Worm (Caenorhabditis elegans) whole organism, young adult: ENCODE data around the gene cyp-33E3.

ENCODE experiments used
- B0336.3 ChIP-seq: fragments of 200-800 bp; sonication (Bioruptor generic); IDR thresholded peaks from 2 replicates; pipeline ENCODE4 v1.3.6; 2022; ENCODE audit warnings: missing genetic modification characterization, missing compliant biosample characterization
- F22D6.2 ChIP-seq: sonication (generic microtip); optimal IDR thresholded peaks from 2 replicates; lab custom pipeline; 2016; ENCODE audit warnings: mild to moderate bottlenecking, missing genetic modification characterization, missing compliant biosample characterization
- F33H1.4 ChIP-seq: fragments of 200-800 bp; sonication (Bioruptor generic); IDR thresholded peaks from 2 replicates; pipeline ENCODE4 v1.3.6; 2022; ENCODE audit warnings: missing genetic modification reagents, missing genetic modification characterization, missing compliant biosample characterization
- F55B11.4 ChIP-seq: sonication (generic microtip); optimal IDR thresholded peaks from 2 replicates; lab custom pipeline; 2016; ENCODE audit warnings: missing compliant biosample characterization, missing genetic modification characterization, borderline replicate concordance; ENCODE audit not compliant: insufficient read depth
- F57A8.1 ChIP-seq: fragments of 200-800 bp; sonication (Bioruptor generic); optimal IDR thresholded peaks from 2 replicates; lab custom pipeline; 2018; ENCODE audit warnings: mild to moderate bottlenecking, missing genetic modification characterization, moderate library complexity, missing compliant biosample characterization
- T07F8.4 ChIP-seq: sonication (generic microtip); optimal IDR thresholded peaks from 2 replicates; lab custom pipeline; 2016; ENCODE audit warnings: mild to moderate bottlenecking, missing genetic modification characterization, moderate library complexity, missing compliant biosample characterization
- Y53G8AR.9 ChIP-seq: fragments of 200-800 bp; sonication (Bioruptor generic); conservative IDR thresholded peaks from 2 replicates; pipeline ENCODE4 v1.3.6; 2022; ENCODE audit warnings: missing genetic modification reagents, missing genetic modification characterization, missing compliant biosample characterization
- Y56A3A.18 ChIP-seq: fragments of 200-800 bp; sonication (Bioruptor generic); IDR thresholded peaks from 2 replicates; pipeline ENCODE4 v1.3.6; 2022; ENCODE audit warnings: missing genetic modification reagents, missing genetic modification characterization, missing compliant biosample characterization
- Y67H2A.10 ChIP-seq: fragments of 200-800 bp; sonication (Bioruptor generic); conservative IDR thresholded peaks from 2 replicates; pipeline ENCODE4 v1.3.6; 2022; ENCODE audit warnings: missing genetic modification reagents, missing genetic modification characterization, missing compliant biosample characterization
- Y79H2A.3 ChIP-seq: fragments of 200-800 bp; sonication (Bioruptor generic); conservative IDR thresholded peaks from 2 replicates; pipeline ENCODE4 v1.3.6; 2022; ENCODE audit warnings: missing genetic modification reagents, missing genetic modification characterization, missing compliant biosample characterization
- ama-1 ChIP-seq, 3 experiments: fragments of 150-350 bp in 1 of 3; sonication (generic microtip) in 2 of 3; optimal IDR thresholded peaks; 2 replicates each; lab custom pipeline; 2014 to 2018; ENCODE audit warnings: missing biosample characterization in 2 of 3, missing genetic modification characterization in 2 of 3, missing genetic modification reagents in 2 of 3
- atf-7 ChIP-seq: sonication (generic microtip); optimal IDR thresholded peaks from 2 replicates; lab custom pipeline; 2017; ENCODE audit warnings: mild to moderate bottlenecking, missing genetic modification characterization, missing compliant biosample characterization
- athp-1 ChIP-seq: sonication (generic microtip); optimal IDR thresholded peaks from 2 replicates; lab custom pipeline; 2017; ENCODE audit warnings: mild to moderate bottlenecking, missing genetic modification characterization, missing compliant biosample characterization
- cebp-1 ChIP-seq, 2 experiments: fragments of 200-800 bp in 1 of 2; sonication (Bioruptor generic) in 1 of 2; sonication (generic microtip) in 1 of 2; IDR thresholded peaks in 1 of 2; optimal IDR thresholded peaks in 1 of 2; 2 replicates each; pipeline versions ENCODE4 v1.3.6 to Lab custom; 2017 to 2022; ENCODE audit warnings: missing compliant biosample characterization in 2 of 2, missing genetic modification characterization in 2 of 2, mild to moderate bottlenecking in 1 of 2, missing genetic modification reagents in 1 of 2, moderate library complexity in 1 of 2
- ceh-27 ChIP-seq: fragments of 200-800 bp; sonication (Bioruptor generic); optimal IDR thresholded peaks from 2 replicates; lab custom pipeline; 2018; ENCODE audit warnings: mild to moderate bottlenecking, missing genetic modification characterization, moderate library complexity, missing compliant biosample characterization
- die-1 ChIP-seq: sonication (generic microtip); optimal IDR thresholded peaks from 2 replicates; lab custom pipeline; 2016; ENCODE audit warnings: missing genotype, mild to moderate bottlenecking, missing genetic modification characterization, missing compliant biosample characterization
- dpff-1 ChIP-seq: sonication (generic microtip); optimal IDR thresholded peaks from 2 replicates; lab custom pipeline; 2017; ENCODE audit warnings: mild to moderate bottlenecking, missing genetic modification characterization, missing compliant biosample characterization
- efl-1 ChIP-seq: fragments of 150-350 bp; optimal IDR thresholded peaks from 2 replicates; lab custom pipeline; 2014; ENCODE audit warnings: missing biosample characterization, missing genetic modification reagents, missing genetic modification characterization
- egl-44 ChIP-seq: fragments of 200-800 bp; sonication (Bioruptor generic); IDR thresholded peaks from 2 replicates; pipeline ENCODE4 v1.3.6; 2022; ENCODE audit warnings: missing genetic modification reagents, missing genetic modification characterization, missing compliant biosample characterization
- gei-17 ChIP-seq: fragments of 200-800 bp; sonication (Bioruptor generic); optimal IDR thresholded peaks from 2 replicates; lab custom pipeline; 2018; ENCODE audit warnings: mild to moderate bottlenecking, missing genetic modification characterization, missing compliant biosample characterization
- lag-1 ChIP-seq: fragments of 200-800 bp; sonication (Bioruptor generic); IDR thresholded peaks from 2 replicates; pipeline ENCODE4 v1.3.6; 2022; ENCODE audit warnings: missing genetic modification reagents, missing genetic modification characterization, missing compliant biosample characterization
- lin-35 ChIP-seq, 3 experiments: fragments of 150-350 bp in 2 of 3; sonication (generic microtip) in 1 of 3; optimal IDR thresholded peaks; 2 replicates each; lab custom pipeline; 2014 to 2018; ENCODE audit warnings: missing biosample characterization in 3 of 3, missing genetic modification characterization in 3 of 3, missing genetic modification reagents in 3 of 3
- madf-3 ChIP-seq: fragments of 200-800 bp; sonication (Bioruptor generic); IDR thresholded peaks from 2 replicates; pipeline ENCODE4 v1.3.6; 2022; ENCODE audit warnings: missing genetic modification reagents, missing genetic modification characterization, missing compliant biosample characterization
- madf-6 ChIP-seq: fragments of 200-800 bp; sonication (Bioruptor generic); IDR thresholded peaks from 2 replicates; pipeline ENCODE4 v1.3.6; 2022; ENCODE audit warnings: missing genetic modification reagents, missing genetic modification characterization, missing compliant biosample characterization
- madf-8 ChIP-seq: fragments of 200-800 bp; sonication (Bioruptor generic); conservative IDR thresholded peaks from 2 replicates; pipeline ENCODE4 v1.3.6; 2022; ENCODE audit warnings: missing genetic modification reagents, missing genetic modification characterization, missing compliant biosample characterization
- mcd-1 ChIP-seq: fragments of 200-800 bp; sonication (Bioruptor generic); IDR thresholded peaks from 2 replicates; pipeline ENCODE4 v1.3.6; 2022; ENCODE audit warnings: missing genetic modification reagents, missing genetic modification characterization, missing compliant biosample characterization
- mxl-1 ChIP-seq: sonication (generic microtip); optimal IDR thresholded peaks from 2 replicates; lab custom pipeline; 2016; ENCODE audit warnings: missing genetic modification characterization, missing compliant biosample characterization
- nfyb-1 ChIP-seq: fragments of 200-800 bp; sonication (Bioruptor generic); IDR thresholded peaks from 2 replicates; pipeline ENCODE4 v1.3.6; 2022; ENCODE audit warnings: missing genetic modification reagents, missing genetic modification characterization, missing compliant biosample characterization
- nhr-120 ChIP-seq: fragments of 200-800 bp; sonication (Bioruptor generic); IDR thresholded peaks from 2 replicates; pipeline ENCODE4 v1.3.6; 2022; ENCODE audit warnings: missing genetic modification characterization, missing compliant biosample characterization
- nhr-80 ChIP-seq: sonication (generic microtip); optimal IDR thresholded peaks from 2 replicates; lab custom pipeline; 2016; ENCODE audit warnings: missing genetic modification characterization, missing compliant biosample characterization
- rcor-1 ChIP-seq: fragments of 200-800 bp; sonication (Bioruptor generic); IDR thresholded peaks from 2 replicates; pipeline ENCODE4 v1.3.6; 2022; ENCODE audit warnings: missing genetic modification reagents, missing genetic modification characterization, missing compliant biosample characterization
- snpc-3.4 ChIP-seq: sonication (generic microtip); optimal IDR thresholded peaks from 2 replicates; lab custom pipeline; 2017; ENCODE audit warnings: missing genetic modification characterization, mild to moderate bottlenecking, missing compliant biosample characterization, antibody characterized with exemption, moderate library complexity, missing genotype, missing genetic modification reagents
- sptf-2 ChIP-seq: fragments of 200-800 bp; sonication (Bioruptor generic); optimal IDR thresholded peaks from 2 replicates; lab custom pipeline; 2018; ENCODE audit warnings: mild to moderate bottlenecking, missing genetic modification characterization, missing compliant biosample characterization
- tlf-1 ChIP-seq: fragments of 200-800 bp; sonication (Bioruptor generic); optimal IDR thresholded peaks from 2 replicates; lab custom pipeline; 2018; ENCODE audit warnings: mild to moderate bottlenecking, missing genetic modification characterization, missing compliant biosample characterization
- unc-130 ChIP-seq: sonication (generic microtip); optimal IDR thresholded peaks from 2 replicates; lab custom pipeline; 2016; ENCODE audit warnings: missing genetic modification reagents, missing genetic modification characterization, missing compliant biosample characterization
- ztf-18 ChIP-seq: sonication (generic microtip); optimal IDR thresholded peaks from 2 replicates; lab custom pipeline; 2016; ENCODE audit warnings: missing genotype, mild to moderate bottlenecking, missing genetic modification characterization, missing compliant biosample characterization
- ztf-22 ChIP-seq: fragments of 200-800 bp; sonication (Bioruptor generic); optimal IDR thresholded peaks from 2 replicates; lab custom pipeline; 2018; ENCODE audit warnings: mild to moderate bottlenecking, missing genetic modification characterization, moderate library complexity, missing compliant biosample characterization
- ztf-26 ChIP-seq: sonication (generic microtip); optimal IDR thresholded peaks from 2 replicates; lab custom pipeline; 2017; ENCODE audit warnings: missing genetic modification characterization, missing compliant biosample characterization
- ztf-3 ChIP-seq: fragments of 200-800 bp; sonication (Bioruptor generic); optimal IDR thresholded peaks from 2 replicates; lab custom pipeline; 2018; ENCODE audit warnings: mild to moderate bottlenecking, missing genetic modification characterization, missing compliant biosample characterization
- ztf-6 ChIP-seq: fragments of 200-800 bp; sonication (Bioruptor generic); IDR thresholded peaks from 2 replicates; pipeline ENCODE4 v1.3.6; 2022; ENCODE audit warnings: missing genetic modification reagents, missing genetic modification characterization, missing compliant biosample characterization

The cyp-33E3 gene

DNA sequence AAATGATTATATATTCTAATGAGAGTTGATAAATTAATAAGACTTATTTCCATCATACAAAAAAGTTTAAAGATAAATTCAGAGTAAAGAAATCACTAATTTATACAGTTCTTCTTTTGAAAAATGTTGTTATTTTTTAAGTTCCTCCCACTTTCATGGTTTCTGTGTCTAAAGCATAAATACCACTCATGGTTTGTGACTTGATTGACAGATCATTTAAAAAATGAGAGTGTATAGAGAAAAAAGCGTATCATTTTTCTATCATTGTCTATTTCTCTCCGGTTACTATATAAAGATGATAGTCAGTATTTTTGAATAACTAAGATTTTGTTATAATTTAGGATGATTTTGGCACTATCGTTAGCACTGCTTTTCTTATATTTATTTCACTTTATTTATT, at the start of gene cyp-33E3:
TSS of gene cyp-33E3 (plus strand) at position 316 of the 400 bp plus-strand sequence.
- TF ChIP-seq nhr-80 (tag; lab: Kevin White, UChicago) (peak; percentile 57), ztf-6 (GFP tag; lab: Robert Waterston, UW) (no peak), ztf-18 (tag; lab: Kevin White, UChicago) (no peak)

DNA sequence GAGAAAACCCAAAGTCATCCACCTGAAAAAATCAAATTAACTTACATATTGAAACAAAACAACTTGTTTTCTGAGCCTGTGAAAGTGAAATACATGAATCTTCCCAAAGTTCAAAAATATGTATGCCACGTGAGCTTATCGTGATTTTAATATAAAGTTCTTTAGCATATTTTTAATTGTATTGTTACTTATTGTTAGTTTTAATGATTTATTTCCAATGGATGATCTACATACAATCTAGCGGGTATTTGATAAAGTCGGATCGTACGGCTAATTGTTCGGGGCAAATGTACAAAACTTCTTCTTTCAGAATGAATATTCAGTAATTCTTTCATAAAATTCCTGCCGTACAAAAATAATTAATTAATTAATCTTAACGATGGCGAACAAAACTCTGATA, 44.5 kb upstream of the cyp-33E3 start, which contains the start of gene Y59H11AM.4:
TSS of gene Y59H11AM.4 (minus strand) at position 101 of the 400 bp plus-strand sequence.
- TF ChIP-seq egl-44: no peak
- TF ChIP-seq B0336.3: no peak
- TF ChIP-seq cebp-1 (GFP tag; IDR thresholded peaks at IDR 0.05; lab: Robert Waterston, UW): no peak
- TF ChIP-seq cebp-1 (tag; optimal IDR thresholded peaks at IDR 0.05; lab: Kevin White, UChicago): no peak
- TF ChIP-seq athp-1: no peak
- no peak for TF ChIP-seq mcd-1 (GFP tag; lab: Robert Waterston, UW)
- TF ChIP-seq F57A8.1 (GFP tag; lab: Kevin White, UChicago): no peak
- TF ChIP-seq Y56A3A.18: no peak
- no peak for TF ChIP-seq Y53G8AR.9 (GFP tag; lab: Robert Waterston, UW)
- no peak for TF ChIP-seq ztf-3 (GFP tag; lab: Kevin White, UChicago)
- TF ChIP-seq ceh-27 (GFP tag; lab: Kevin White, UChicago): no peak
- no peak for TF ChIP-seq ztf-18 (tag; lab: Kevin White, UChicago)
- no peak for TF ChIP-seq ztf-22 (GFP tag; lab: Kevin White, UChicago)
- TF ChIP-seq dpff-1 (tag; lab: Kevin White, UChicago): no peak
- TF ChIP-seq madf-8: no peak
- no peak for TF ChIP-seq nhr-120 (GFP tag; lab: Robert Waterston, UW)

DNA sequence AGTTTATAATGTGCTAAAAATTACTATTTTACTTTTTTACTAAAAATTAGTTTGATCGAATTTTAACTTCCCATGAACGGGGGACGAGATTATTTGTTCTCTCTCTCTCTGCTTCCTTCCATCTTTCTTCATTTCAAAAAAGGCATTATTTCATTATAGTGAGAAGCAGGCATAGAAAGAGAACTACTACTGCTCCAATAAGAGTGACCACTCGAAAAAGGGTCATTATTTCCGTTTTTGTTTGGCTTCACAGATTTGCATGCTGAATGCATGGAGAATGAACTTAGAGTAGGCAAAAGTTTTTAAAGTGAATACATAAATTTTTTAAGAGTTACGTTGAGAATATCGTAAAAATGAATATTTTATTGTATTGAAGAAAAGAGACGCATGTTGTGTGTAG, 44.1 kb upstream of the cyp-33E3 start:
- no peak for TF ChIP-seq lin-35 (GFP tag; optimal IDR thresholded peaks at IDR 0.05; lab: Kevin White, UChicago)
- TF ChIP-seq ztf-3 (GFP tag; lab: Kevin White, UChicago): no peak
- no peak for TF ChIP-seq Y79H2A.3 (GFP tag; lab: Robert Waterston, UW)
- TF ChIP-seq tlf-1 (GFP tag; lab: Kevin White, UChicago): no peak
- no peak for TF ChIP-seq ztf-26 (tag; lab: Kevin White, UChicago)
- no peak for TF ChIP-seq rcor-1 (GFP tag; lab: Robert Waterston, UW)
- no peak for TF ChIP-seq Y67H2A.10 (GFP tag; lab: Robert Waterston, UW)
- no peak for TF ChIP-seq F33H1.4
- no peak for TF ChIP-seq unc-130 (GFP tag; lab: Kevin White, UChicago)
- TF ChIP-seq ama-1 (optimal IDR thresholded peaks at IDR 0.05; lab: Kevin White, UChicago): no peak
- no peak for TF ChIP-seq ama-1 (GFP tag; optimal IDR thresholded peaks at IDR 0.05; lab: Kevin White, UChicago)
- no peak for TF ChIP-seq nfyb-1 (GFP tag; lab: Robert Waterston, UW)
- TF ChIP-seq mxl-1 (tag; lab: Kevin White, UChicago): no peak
- no peak for TF ChIP-seq snpc-3.4 (tag; lab: Kevin White, UChicago)
- TF ChIP-seq efl-1 (GFP tag; lab: Kevin White, UChicago): no peak

DNA sequence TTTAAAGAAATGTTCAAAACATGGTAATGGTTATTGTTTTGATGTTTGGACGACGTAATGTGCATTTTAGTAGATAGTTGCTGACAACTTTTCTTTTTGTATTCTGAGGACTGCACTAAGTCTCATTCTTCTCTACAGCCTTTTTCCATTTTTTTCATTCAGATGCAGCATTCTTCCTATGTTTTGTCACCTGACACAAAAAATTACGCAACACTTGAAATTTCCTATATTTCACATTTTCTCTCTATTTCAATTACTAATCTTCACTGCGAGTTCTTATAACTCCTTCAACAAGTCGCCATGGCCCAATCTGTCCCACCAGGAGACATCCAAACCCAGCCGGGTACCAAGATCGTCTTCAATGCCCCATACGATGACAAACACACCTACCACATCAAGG, 43.7 kb upstream of the cyp-33E3 start, which contains the start of gene Y59H11AM.1:
TSS of gene Y59H11AM.1 (plus strand) at position 301 of the 400 bp plus-strand sequence.
- TF ChIP-seq madf-3 (GFP tag; lab: Robert Waterston, UW) (no peak), gei-17 (GFP tag; lab: Kevin White, UChicago) (no peak), F33H1.4 (no peak), athp-1 (no peak), atf-7 (tag; lab: Kevin White, UChicago) (no peak), F22D6.2 (tag; lab: Kevin White, UChicago) (no peak), T07F8.4 (tag; lab: Kevin White, UChicago) (no peak), F55B11.4 (tag; lab: Kevin White, UChicago) (no peak), sptf-2 (GFP tag; lab: Kevin White, UChicago) (no peak), die-1 (tag; lab: Kevin White, UChicago) (no peak), madf-6 (GFP tag; lab: Robert Waterston, UW) (no peak), lag-1 (GFP tag; lab: Robert Waterston, UW) (no peak)
- TF ChIP-seq, all 124 proteins: peak for 0
